Fruit fly (Drosophila melanogaster) whole organism, wandering third instar larva: Measurements from ENCODE around the gene Dref.
A peak's percentile ranks its signal among the peaks of the same experiment; 100 is the strongest.

Experiments
- Abd-B ChIP-seq: fragments of >200 bp; optimal IDR thresholded peaks from 2 replicates; lab custom pipeline; 2017; ENCODE audit warnings: missing biosample characterization, missing genetic modification characterization
- CG32264 ChIP-seq: fragments of 200-800 bp; sonication (Bioruptor generic); optimal IDR thresholded peaks from 2 replicates; lab custom pipeline; 2016; ENCODE audit warnings: missing biosample characterization, missing genetic modification characterization
- CG9705 ChIP-seq: fragments of 200-800 bp; sonication (Bioruptor generic); optimal IDR thresholded peaks from 2 replicates; lab custom pipeline; 2018; ENCODE audit warnings: missing biosample characterization, mild to moderate bottlenecking, missing genetic modification characterization
- CrebA ChIP-seq: fragments of 200-800 bp; sonication (Bioruptor generic); optimal IDR thresholded peaks from 2 replicates; lab custom pipeline; 2016; ENCODE audit warnings: missing biosample characterization, mild to moderate bottlenecking, missing genetic modification characterization, borderline replicate concordance
- Dfd ChIP-seq: fragments of >200 bp; optimal IDR thresholded peaks from 2 replicates; lab custom pipeline; 2017; ENCODE audit warnings: missing biosample characterization, missing genetic modification characterization
- Dif ChIP-seq: fragments of 200-275, 200-300 bp; sonication (Bioruptor generic); optimal IDR thresholded peaks from 2 replicates; lab custom pipeline; 2018; ENCODE audit warnings: missing biosample characterization, missing genetic modification characterization; ENCODE audit not compliant: partially characterized antibody
- GATAd ChIP-seq: sonication (Bioruptor generic); optimal IDR thresholded peaks from 2 replicates; lab custom pipeline; 2016; ENCODE audit warnings: missing biosample characterization, missing genetic modification characterization
- HLH106 ChIP-seq: fragments of 200-800 bp; optimal IDR thresholded peaks from 3 replicates; lab custom pipeline; 2019; ENCODE audit warnings: missing biosample characterization, mild to moderate bottlenecking, missing genetic modification characterization, moderate library complexity
- Hnf4 ChIP-seq: fragments of 200-800 bp; sonication (Bioruptor generic); optimal IDR thresholded peaks from 2 replicates; lab custom pipeline; 2016; ENCODE audit warnings: missing biosample characterization, mild to moderate bottlenecking, missing genetic modification characterization
- Hr78 ChIP-seq: fragments of >200 bp; optimal IDR thresholded peaks from 2 replicates; lab custom pipeline; 2017; ENCODE audit warnings: missing biosample characterization, missing genetic modification characterization
- Hr83 ChIP-seq: fragments of 200-300 bp; sonication (Bioruptor generic); optimal IDR thresholded peaks from 2 replicates; lab custom pipeline; 2016; ENCODE audit warnings: missing biosample characterization, mild to moderate bottlenecking, missing genetic modification characterization, moderate library complexity; ENCODE audit not compliant: poor library complexity, severe bottlenecking
- Jra ChIP-seq: sonication (Bioruptor generic); optimal IDR thresholded peaks from 2 replicates; lab custom pipeline; 2016; ENCODE audit warnings: missing biosample characterization, missing genetic modification characterization
- Mio ChIP-seq: sonication (Bioruptor generic); optimal IDR thresholded peaks from 2 replicates; lab custom pipeline; 2016; ENCODE audit warnings: missing biosample characterization, missing genetic modification characterization
- Myc ChIP-seq: fragments of >200 bp; optimal IDR thresholded peaks from 2 replicates; lab custom pipeline; 2017
- N ChIP-seq: fragments of >200 bp; optimal IDR thresholded peaks from 2 replicates; lab custom pipeline; 2018; ENCODE audit warnings: missing biosample characterization, missing external identifiers, missing genetic modification characterization
- OdsH ChIP-seq: fragments of 200-800 bp; sonication (Bioruptor generic); optimal IDR thresholded peaks from 2 replicates; lab custom pipeline; 2016; ENCODE audit warnings: missing biosample characterization, mild to moderate bottlenecking, missing genetic modification characterization
- Rel ChIP-seq, 2 experiments: fragments of 200-800 bp; sonication (Bioruptor generic) in 1 of 2; optimal IDR thresholded peaks; 2 replicates in 1 of 2; 3 replicates in 1 of 2; lab custom pipeline; 2016 to 2019; ENCODE audit warnings: mild to moderate bottlenecking in 2 of 2, missing biosample characterization in 2 of 2, missing genetic modification characterization in 2 of 2, moderate library complexity in 1 of 2
- Sp1 ChIP-seq: fragments of 200-800 bp; sonication (Bioruptor generic); optimal IDR thresholded peaks from 3 replicates; lab custom pipeline; 2019; ENCODE audit warnings: missing biosample characterization, mild to moderate bottlenecking, missing genetic modification characterization, moderate library complexity
- Vsx2 ChIP-seq: fragments of 200-300, 225-300 bp; sonication (Bioruptor generic); optimal IDR thresholded peaks from 2 replicates; lab custom pipeline; 2018; ENCODE audit warnings: missing biosample characterization, missing genetic modification characterization; ENCODE audit not compliant: partially characterized antibody
- br ChIP-seq: fragments of 200-800 bp; sonication (Bioruptor generic); optimal IDR thresholded peaks from 2 replicates; lab custom pipeline; 2016; ENCODE audit warnings: missing biosample characterization, missing genetic modification characterization
- brk ChIP-seq: fragments of 200-800 bp; sonication (Bioruptor generic); optimal IDR thresholded peaks from 2 replicates; lab custom pipeline; 2016; ENCODE audit warnings: missing biosample characterization, mild to moderate bottlenecking, missing genetic modification characterization
- dl ChIP-seq, 2 experiments: fragments of 175-275, 200-275 bp in 1 of 2; fragments of 200-275 bp in 1 of 2; sonication (Bioruptor generic); optimal IDR thresholded peaks; lab custom pipeline; 2018; ENCODE audit warnings: mild to moderate bottlenecking in 2 of 2, missing biosample characterization in 2 of 2, missing genetic modification characterization in 2 of 2, moderate library complexity in 2 of 2; ENCODE audit not compliant: partially characterized antibody in 2 of 2, insufficient read depth in 1 of 2
- dmrt93B ChIP-seq: fragments of 200-800 bp; sonication (Bioruptor generic); optimal IDR thresholded peaks from 2 replicates; lab custom pipeline; 2018; ENCODE audit warnings: missing biosample characterization, mild to moderate bottlenecking, missing genetic modification characterization
- dsf ChIP-seq: sonication (Bioruptor generic); optimal IDR thresholded peaks from 2 replicates; lab custom pipeline; 2016; ENCODE audit warnings: missing biosample characterization, missing genetic modification characterization, borderline replicate concordance
- ey ChIP-seq: fragments of 200-800 bp; sonication (Bioruptor generic); optimal IDR thresholded peaks from 2 replicates; lab custom pipeline; 2016; ENCODE audit warnings: missing biosample characterization, missing genetic modification characterization
- foxo ChIP-seq, 2 experiments: fragments of 200-800 bp; sonication (Bioruptor generic); optimal IDR thresholded peaks; 2 replicates in 1 of 2; 3 replicates in 1 of 2; lab custom pipeline; 2016 to 2017; ENCODE audit warnings: missing biosample characterization in 2 of 2, missing genetic modification characterization in 2 of 2
- fru ChIP-seq: fragments of 200-800 bp; sonication (Bioruptor generic); optimal IDR thresholded peaks from 3 replicates; lab custom pipeline; 2016; ENCODE audit warnings: missing biosample characterization, mild to moderate bottlenecking, missing genetic modification characterization
- h ChIP-seq: fragments of 200-800 bp; sonication (Bioruptor generic); optimal IDR thresholded peaks from 3 replicates; lab custom pipeline; 2016; ENCODE audit warnings: missing biosample characterization, mild to moderate bottlenecking, missing genetic modification characterization
- jim ChIP-seq: fragments of 175-275, 200-325 bp; sonication (Bioruptor generic); optimal IDR thresholded peaks from 2 replicates; lab custom pipeline; 2016; ENCODE audit warnings: missing biosample characterization, mild to moderate bottlenecking, missing genetic modification characterization
- lola ChIP-seq: fragments of >200 bp; optimal IDR thresholded peaks from 2 replicates; lab custom pipeline; 2017; ENCODE audit warnings: missing biosample characterization, missing genetic modification characterization
- pan ChIP-seq: fragments of >200 bp; optimal IDR thresholded peaks from 2 replicates; lab custom pipeline; 2017
- psq ChIP-seq: fragments of 200-800 bp; sonication (Bioruptor generic); optimal IDR thresholded peaks from 3 replicates; lab custom pipeline; 2017; ENCODE audit warnings: missing biosample characterization, mild to moderate bottlenecking, missing genetic modification characterization, moderate library complexity
- rgr ChIP-seq: fragments of 200-800 bp; sonication (Bioruptor generic); optimal IDR thresholded peaks from 3 replicates; lab custom pipeline; 2016; ENCODE audit warnings: missing biosample characterization, mild to moderate bottlenecking, missing genetic modification characterization
- sage ChIP-seq: fragments of 200-800 bp; sonication (Bioruptor generic); optimal IDR thresholded peaks from 2 replicates; lab custom pipeline; 2016; ENCODE audit warnings: missing biosample characterization, mild to moderate bottlenecking, missing genetic modification characterization
- sv ChIP-seq: fragments of 200-800 bp; sonication (Bioruptor generic); optimal IDR thresholded peaks from 3 replicates; lab custom pipeline; 2016; ENCODE audit warnings: missing biosample characterization, missing genetic modification characterization
- tai ChIP-seq: sonication (Bioruptor generic); optimal IDR thresholded peaks from 2 replicates; lab custom pipeline; 2016; ENCODE audit warnings: missing biosample characterization, missing genetic modification characterization
- usp ChIP-seq: fragments of >200 bp; optimal IDR thresholded peaks from 2 replicates; lab custom pipeline; 2017; ENCODE audit warnings: missing biosample characterization, missing genetic modification characterization
- woc ChIP-seq: sonication (Bioruptor generic); optimal IDR thresholded peaks from 2 replicates; lab custom pipeline; 2016; ENCODE audit warnings: missing biosample characterization, mild to moderate bottlenecking, missing genetic modification characterization

Dref gene

dm6 chr2L:9947265-9947664, 19.8 kb downstream of the Dref start, which contains the start of gene CG5853 (continued):
- no peak for TF ChIP-seq Dfd (GFP tag; lab: Kevin White, UChicago)

dm6 chr2L:9946051-9946450, 21.0 kb downstream of the Dref start:
- TF ChIP-seq Vsx2 (GFP tag; lab: Kevin White, UChicago), result peak; percentile 56
- TF ChIP-seq Hr83 (GFP tag; lab: Kevin White, UChicago), result peak; percentile 62
- TF ChIP-seq sage, result no peak
- no peak for TF ChIP-seq pan (lab: Kevin White, UChicago)
- TF ChIP-seq sv, result no peak
- TF ChIP-seq Dif, result peak; percentile 75

DNA sequence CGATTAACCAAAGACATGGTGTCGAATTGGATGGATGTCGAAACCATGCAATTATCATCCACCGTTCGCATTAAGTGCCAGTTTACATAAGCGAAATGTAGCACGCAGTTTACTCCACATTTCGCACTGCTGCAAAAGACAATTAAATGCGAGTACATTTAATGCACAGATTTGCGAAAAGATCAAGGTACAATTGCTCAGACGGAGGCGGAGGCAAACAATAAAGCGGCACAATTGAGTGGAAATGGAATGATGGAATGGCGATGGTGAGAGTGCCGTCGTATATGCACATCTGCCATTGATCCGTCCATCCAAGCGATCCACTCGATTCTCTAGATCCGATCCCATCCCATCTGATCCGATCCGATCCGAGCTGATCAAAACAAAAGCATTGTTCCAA, 21.9 kb downstream of the Dref start:
- TF ChIP-seq CG32264 (GFP tag; lab: Kevin White, UChicago) (no peak), Hnf4 (GFP tag; lab: Kevin White, UChicago) (peak; percentile 39), brk (no peak), dl (GFP tag; optimal IDR thresholded peaks at IDR 0.05; lab: Kevin White, UChicago; ENCODE audit: insufficient read depth in 1 of 2, partially characterized antibody in 2 of 2) (no peak)

dm6 chr2L:9943521-9943920, 23.5 kb downstream of the Dref start:
- TF ChIP-seq h (GFP tag; lab: Kevin White, UChicago) (peak; percentile 67), foxo (GFP tag; optimal IDR thresholded peaks at IDR 0.05; lab: Kevin White, UChicago) (peak in 1 of 2 experiments; percentile 36), br (no peak), brk (no peak), ey (GFP tag; lab: Kevin White, UChicago) (peak; percentile 31), fru (peak; percentile 39), OdsH (GFP tag; lab: Kevin White, UChicago) (no peak), Hnf4 (GFP tag; lab: Kevin White, UChicago) (peak; percentile 64), rgr (peak; percentile 40)
- TF ChIP-seq, all 38 proteins: peak for 6

DNA sequence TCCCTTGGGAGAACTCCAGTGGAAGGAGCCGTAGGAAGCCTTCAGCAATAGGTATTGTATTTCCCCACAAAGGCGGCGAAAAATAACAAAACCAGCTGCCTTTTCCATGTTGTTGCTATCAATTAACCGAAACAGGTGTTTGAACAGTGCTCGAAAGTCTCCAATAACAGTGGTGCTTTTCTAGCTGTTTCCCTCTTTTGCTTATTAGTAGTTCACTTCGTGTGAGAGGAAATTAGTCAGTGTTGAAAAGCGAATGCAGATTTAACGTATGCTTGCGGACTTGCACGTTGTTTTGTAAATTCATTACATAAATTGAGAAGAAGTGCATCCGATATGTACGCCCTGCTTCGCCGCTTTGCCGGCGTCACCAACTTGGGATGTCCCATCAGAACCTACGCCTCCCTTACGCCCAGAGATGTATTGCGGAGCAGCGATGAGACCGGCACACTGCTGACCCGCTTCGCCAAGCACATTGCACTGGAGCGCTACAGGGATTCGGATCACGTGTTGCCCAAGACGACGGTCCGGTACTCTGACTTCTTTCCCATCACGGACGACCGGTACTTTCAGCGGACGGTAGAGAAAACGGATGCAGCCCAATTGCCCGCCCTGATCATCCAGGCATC, 28.3 kb downstream of the Dref start, which contains the start of the genes Datp and CG4619:
Gene Datp, minus strand, starts transcription at position 160 of the 626 bp plus-strand sequence.
Gene CG4619, plus strand, starts transcription at position 233 of the 626 bp plus-strand sequence.
- TF ChIP-seq sv, result peak; percentile 46
- peak; percentile 20 for TF ChIP-seq CG32264 (GFP tag; lab: Kevin White, UChicago)
- TF ChIP-seq dsf, result no peak
- TF ChIP-seq CG9705, result peak; percentile 40
- TF ChIP-seq usp (GFP tag; lab: Kevin White, UChicago), result no peak
- TF ChIP-seq h (GFP tag; lab: Kevin White, UChicago), result peak; percentile 60
- peak; percentile 49 for TF ChIP-seq HLH106 (tag; lab: Kevin White, UChicago)
- peak; percentile 52 for TF ChIP-seq OdsH (GFP tag; lab: Kevin White, UChicago)
- no peak for TF ChIP-seq pan (lab: Kevin White, UChicago)
- TF ChIP-seq Sp1 (GFP tag; lab: Kevin White, UChicago), result peak; percentile 34
- no peak for TF ChIP-seq lola (GFP tag; lab: Kevin White, UChicago)
- peak; percentile 83 for TF ChIP-seq Hnf4 (GFP tag; lab: Kevin White, UChicago)
- no peak for TF ChIP-seq Dfd (GFP tag; lab: Kevin White, UChicago)
- TF ChIP-seq tai (GFP tag; lab: Kevin White, UChicago), result no peak
- peak; percentile 23 for TF ChIP-seq psq
- no peak for TF ChIP-seq N (GFP tag; lab: Kevin White, UChicago)
- TF ChIP-seq fru, result peak; percentile 52
- peak; percentile 2 to 69 for TF ChIP-seq foxo (GFP tag; optimal IDR thresholded peaks at IDR 0.05; lab: Kevin White, UChicago)
- TF ChIP-seq brk, result no peak
- TF ChIP-seq rgr, result peak; percentile 78
- TF ChIP-seq Jra, result peak; percentile 58
- TF ChIP-seq GATAd (GFP tag; lab: Kevin White, UChicago), result no peak
- TF ChIP-seq CrebA (GFP tag; lab: Kevin White, UChicago), result no peak
- no peak for TF ChIP-seq jim (GFP tag; lab: Kevin White, UChicago)
- TF ChIP-seq Vsx2 (GFP tag; lab: Kevin White, UChicago), result no peak
- TF ChIP-seq Myc, result peak; percentile 89
- TF ChIP-seq dl (GFP tag; optimal IDR thresholded peaks at IDR 0.05; lab: Kevin White, UChicago; ENCODE audit: insufficient read depth in 1 of 2, partially characterized antibody in 2 of 2), result no peak
- TF ChIP-seq sage, result no peak
- TF ChIP-seq Abd-B, result no peak
- peak; percentile 58 for TF ChIP-seq br
- TF ChIP-seq Rel (GFP tag; optimal IDR thresholded peaks at IDR 0.05; lab: Kevin White, UChicago), result no peak
- peak; percentile 36 for TF ChIP-seq Rel (tag; optimal IDR thresholded peaks at IDR 0.05; lab: Kevin White, UChicago)
- no peak for TF ChIP-seq dmrt93B (GFP tag; lab: Kevin White, UChicago)
- no peak for TF ChIP-seq Hr78 (GFP tag; lab: Kevin White, UChicago)
- no peak for TF ChIP-seq woc (GFP tag; lab: Kevin White, UChicago)
- no peak for TF ChIP-seq Dif
- TF ChIP-seq Hr83 (GFP tag; lab: Kevin White, UChicago), result peak; percentile 78
- TF ChIP-seq ey (GFP tag; lab: Kevin White, UChicago), result no peak
- no peak for TF ChIP-seq Mio
